Worm (Caenorhabditis elegans) whole organism, early embryonic: ENCODE data around the gene mrpl-53.

ENCODE experiments used
- B0310.2 ChIP-seq: sonication (generic microtip); optimal IDR thresholded peaks from 2 replicates; lab custom pipeline; 2016; ENCODE audit warnings: mild to moderate bottlenecking, missing genetic modification characterization, missing compliant biosample characterization
- aly-1 ChIP-seq: sonication (generic microtip); optimal IDR thresholded peaks from 2 replicates; lab custom pipeline; 2016; ENCODE audit warnings: missing genetic modification characterization, missing compliant biosample characterization
- ama-1 ChIP-seq: fragments of 150-350 bp; optimal IDR thresholded peaks from 2 replicates; lab custom pipeline; 2014
- ets-7 ChIP-seq: sonication (generic microtip); optimal IDR thresholded peaks from 2 replicates; lab custom pipeline; 2016; ENCODE audit warnings: missing genotype, missing genetic modification characterization, missing compliant biosample characterization
- hmbx-1 ChIP-seq: sonication (generic microtip); optimal IDR thresholded peaks from 2 replicates; lab custom pipeline; 2016; ENCODE audit warnings: mild to moderate bottlenecking, missing genetic modification characterization, missing compliant biosample characterization
- hnd-1 ChIP-seq: sonication (generic microtip); optimal IDR thresholded peaks from 2 replicates; lab custom pipeline; 2016; ENCODE audit warnings: missing genetic modification characterization, missing compliant biosample characterization
- pes-1 ChIP-seq: fragments of 200-800 bp; sonication (Bioruptor generic); IDR thresholded peaks from 2 replicates; pipeline ENCODE4 v1.3.6; 2022; ENCODE audit warnings: missing genetic modification reagents, missing genetic modification characterization, missing compliant biosample characterization
- scrt-1 ChIP-seq: fragments of 200-800 bp; sonication (Bioruptor generic); IDR thresholded peaks from 2 replicates; pipeline ENCODE4 v1.3.6; 2022; ENCODE audit warnings: missing genetic modification characterization, missing compliant biosample characterization
- sea-1 ChIP-seq: fragments of 200-800 bp; sonication (Bioruptor generic); conservative IDR thresholded peaks from 2 replicates; pipeline ENCODE4 v1.3.6; 2022; ENCODE audit warnings: missing genetic modification characterization, missing compliant biosample characterization
- tra-4 ChIP-seq: sonication (generic microtip); optimal IDR thresholded peaks from 2 replicates; lab custom pipeline; 2017; ENCODE audit warnings: missing genetic modification characterization, missing compliant biosample characterization

DNA sequence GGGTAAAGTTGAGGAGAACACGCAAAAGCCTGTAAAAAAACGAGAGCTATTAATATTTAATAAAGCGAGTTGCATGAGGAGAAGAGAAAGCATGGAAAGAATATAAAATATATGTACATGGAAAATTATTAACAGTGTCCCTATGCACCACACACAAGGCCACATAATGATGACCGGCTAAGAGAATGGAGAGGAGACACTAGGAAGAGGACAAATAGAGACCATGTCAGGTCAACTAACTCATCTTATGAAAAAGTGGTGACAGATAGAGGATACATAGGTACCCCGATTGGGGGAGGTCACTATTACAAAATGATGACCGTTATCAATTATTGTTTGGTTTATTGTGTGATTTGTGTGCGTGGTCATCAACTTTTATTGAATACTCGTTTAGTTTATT lies 47.0 kb downstream of the mrpl-53 start, which contains the start of gene fzr-1:
- TF ChIP-seq aly-1 (tag; lab: Kevin White, UChicago), result no peak
- no peak for TF ChIP-seq tra-4
- no peak for TF ChIP-seq ets-7 (tag; lab: Kevin White, UChicago)
- TF ChIP-seq pes-1 (GFP tag; lab: Robert Waterston, UW), result no peak
- TF ChIP-seq B0310.2, result no peak
- no peak for TF ChIP-seq sea-1 (GFP tag; lab: Robert Waterston, UW)
- no peak for TF ChIP-seq hnd-1
- TF ChIP-seq scrt-1 (GFP tag; lab: Robert Waterston, UW), result no peak
- TF ChIP-seq hmbx-1 (tag; lab: Kevin White, UChicago), result no peak
- TF ChIP-seq ama-1 (lab: Kevin White, UChicago), result no peak
